Worm (Caenorhabditis elegans): Measurements from ENCODE around the gene nhr-170.
A peak's percentile ranks its signal among the peaks of the same experiment; 100 is the strongest.

The nhr-170 gene

ce11 chrV:18776245-18776737 lies 24.3 kb downstream of the nhr-170 start, which contains the start of gene Y17D7B.4:
TSS of gene Y17D7B.4 (minus strand) at chrV:18776687.
- TF ChIP-seq nfya-1 (tag; optimal IDR thresholded peaks at IDR 0.05; ENCODE audit: insufficient read depth) (no peak), pqm-1 (tag; optimal IDR thresholded peaks at IDR 0.05) (peak; percentile 18)

ce11 chrV:18772761-18773160 lies 27.9 kb downstream of the nhr-170 start, which contains the start of gene clec-257:
TSS of gene clec-257 (plus strand) at chrV:18773061.
- no peak for TF ChIP-seq elt-1 (tag; optimal IDR thresholded peaks at IDR 0.05)
- TF ChIP-seq nhr-25 (tag; optimal IDR thresholded peaks at IDR 0.05), result no peak
- TF ChIP-seq skn-1 (tag; optimal IDR thresholded peaks at IDR 0.05), result no peak
- TF ChIP-seq egl-5 (tag; optimal IDR thresholded peaks at IDR 0.05), result no peak
- no peak for TF ChIP-seq pqm-1 (tag; optimal IDR thresholded peaks at IDR 0.05)
- TF ChIP-seq elt-2 (tag; optimal IDR thresholded peaks at IDR 0.05), result no peak
- no peak for TF ChIP-seq ceh-28 (tag; optimal IDR thresholded peaks at IDR 0.05)
- TF ChIP-seq pha-4 (tag; optimal IDR thresholded peaks at IDR 0.05), result no peak
- no peak for TF ChIP-seq nhr-237 (tag; optimal IDR thresholded peaks at IDR 0.05)
- no peak for TF ChIP-seq snpc-4 (tag; optimal IDR thresholded peaks at IDR 0.05)
- no peak for TF ChIP-seq nhr-28 (tag; optimal IDR thresholded peaks at IDR 0.05)
- no peak for TF ChIP-seq ceh-82 (tag; optimal IDR thresholded peaks at IDR 0.05)
- no peak for TF ChIP-seq eor-1 (tag; optimal IDR thresholded peaks at IDR 0.05)
- no peak for TF ChIP-seq lsy-12 (tag; optimal IDR thresholded peaks at IDR 0.05)
- TF ChIP-seq mdl-1 (tag; optimal IDR thresholded peaks at IDR 0.05), result no peak
- no peak for TF ChIP-seq zag-1 (tag; optimal IDR thresholded peaks at IDR 0.05)
- TF ChIP-seq fkh-10 (GFP tag; optimal IDR thresholded peaks at IDR 0.05), result no peak
- TF ChIP-seq nhr-23 (tag; optimal IDR thresholded peaks at IDR 0.05), result no peak
- no peak for TF ChIP-seq tbx-2 (tag; optimal IDR thresholded peaks at IDR 0.05)

ce11 chrV:18771804-18772386 lies 28.7 kb downstream of the nhr-170 start:
- no peak for TF ChIP-seq egl-27 (tag; optimal IDR thresholded peaks at IDR 0.05)
- no peak for TF ChIP-seq elt-3 (tag; optimal IDR thresholded peaks at IDR 0.05)
- no peak for TF ChIP-seq nhr-25 (tag; optimal IDR thresholded peaks at IDR 0.05)
- no peak for TF ChIP-seq ZK546.5 (tag; optimal IDR thresholded peaks at IDR 0.05)
- no peak for TF ChIP-seq fos-1 (tag; optimal IDR thresholded peaks at IDR 0.05)

ce11 chrV:18771390-18771789 lies 29.2 kb downstream of the nhr-170 start, which contains the start of gene clec-256:
TSS of gene clec-256 (plus strand) at chrV:18771690.
- no peak for TF ChIP-seq lin-15B (tag; optimal IDR thresholded peaks at IDR 0.05)
- TF ChIP-seq fkh-10 (GFP tag; optimal IDR thresholded peaks at IDR 0.05), result no peak
- no peak for TF ChIP-seq ceh-9 (tag; optimal IDR thresholded peaks at IDR 0.05)
- no peak for TF ChIP-seq mdl-1 (tag; optimal IDR thresholded peaks at IDR 0.05)
- TF ChIP-seq ztf-4 (tag; optimal IDR thresholded peaks at IDR 0.05), result no peak
- TF ChIP-seq nfya-1 (tag; optimal IDR thresholded peaks at IDR 0.05; ENCODE audit: insufficient read depth), result no peak
- TF ChIP-seq ceh-82 (tag; optimal IDR thresholded peaks at IDR 0.05), result no peak
- TF ChIP-seq R02D3.7 (tag; optimal IDR thresholded peaks at IDR 0.05), result no peak
- TF ChIP-seq egl-27 (tag; optimal IDR thresholded peaks at IDR 0.05), result no peak
- no peak for TF ChIP-seq nhr-23 (tag; optimal IDR thresholded peaks at IDR 0.05)
- no peak for TF ChIP-seq pqm-1 (tag; optimal IDR thresholded peaks at IDR 0.05)
- TF ChIP-seq egl-5 (tag; optimal IDR thresholded peaks at IDR 0.05), result no peak
- no peak for TF ChIP-seq elt-3 (tag; optimal IDR thresholded peaks at IDR 0.05)
- no peak for TF ChIP-seq tbx-2 (tag; optimal IDR thresholded peaks at IDR 0.05)
- no peak for TF ChIP-seq ama-1 (optimal IDR thresholded peaks at IDR 0.05)
- no peak for TF ChIP-seq ZK546.5 (tag; optimal IDR thresholded peaks at IDR 0.05)
- TF ChIP-seq eor-1 (tag; optimal IDR thresholded peaks at IDR 0.05), result no peak
- TF ChIP-seq pha-4 (tag; optimal IDR thresholded peaks at IDR 0.05), result no peak
- no peak for TF ChIP-seq jun-1 (tag; optimal IDR thresholded peaks at IDR 0.05)

ce11 chrV:18770623-18771022 lies 30.0 kb downstream of the nhr-170 start, which contains the start of gene clec-255:
TSS of gene clec-255 (minus strand) at chrV:18770723.
- TF ChIP-seq ceh-82 (tag; optimal IDR thresholded peaks at IDR 0.05), result no peak
- TF ChIP-seq ama-1 (optimal IDR thresholded peaks at IDR 0.05), result no peak
- no peak for TF ChIP-seq ceh-28 (tag; optimal IDR thresholded peaks at IDR 0.05)
- no peak for TF ChIP-seq hmg-11 (tag; optimal IDR thresholded peaks at IDR 0.05)
- no peak for TF ChIP-seq ceh-9 (tag; optimal IDR thresholded peaks at IDR 0.05)
- TF ChIP-seq zag-1 (tag; optimal IDR thresholded peaks at IDR 0.05), result no peak
- TF ChIP-seq mdl-1 (tag; optimal IDR thresholded peaks at IDR 0.05), result no peak

Data from whole organism, L3 larva.